Fruit fly (Drosophila melanogaster): ENCODE measurements around the gene mys.

DNA sequence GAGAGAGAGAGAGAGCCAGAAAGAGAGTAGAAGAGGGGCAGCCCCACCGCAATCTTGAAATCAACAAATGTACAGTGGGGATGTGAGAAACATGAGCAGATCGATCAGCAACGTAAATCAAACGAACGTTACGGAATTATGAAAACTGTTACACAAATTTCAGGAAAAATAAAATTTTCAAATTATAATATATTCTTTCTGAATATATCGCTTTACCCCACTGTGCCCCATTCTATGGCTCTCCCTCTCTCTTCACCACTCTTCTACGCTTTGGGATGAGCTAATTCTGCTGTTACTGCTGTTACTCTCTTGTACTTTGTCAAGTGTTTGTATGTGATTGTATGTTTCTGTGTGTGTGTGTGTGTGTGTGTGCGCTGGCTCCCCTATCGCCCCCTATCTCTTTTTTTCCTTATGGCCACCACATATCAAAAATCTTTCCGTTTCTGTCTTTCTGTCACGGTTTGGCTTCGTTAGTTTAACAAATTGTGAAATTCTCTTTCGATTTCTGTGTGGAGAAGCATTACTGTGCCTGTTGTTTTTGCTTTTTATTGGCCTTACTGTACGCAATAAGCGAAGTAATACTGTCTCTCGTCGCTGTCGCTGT is 29.7 kb downstream of the mys start:
- TF ChIP-seq ttk (optimal IDR thresholded peaks at IDR 0.05) (no peak), insv (optimal IDR thresholded peaks at IDR 0.05) (no peak)
